Fruit fly (Drosophila melanogaster): ENCODE data around the gene unc.

- TF ChIP-seq psq (optimal IDR thresholded peaks at IDR 0.05) (no peak), Sin3A (optimal IDR thresholded peaks at IDR 0.05) (no peak), h (optimal IDR thresholded peaks at IDR 0.05) (no peak), Myc (optimal IDR thresholded peaks at IDR 0.05) (no peak)
Observed at dm6 chrX:21073641-21074328, 42.9 kb downstream of the unc start.

Measured in Kc167 (cell line).